Worm (Caenorhabditis elegans): Measurements from ENCODE around the gene str-155.

DNA sequence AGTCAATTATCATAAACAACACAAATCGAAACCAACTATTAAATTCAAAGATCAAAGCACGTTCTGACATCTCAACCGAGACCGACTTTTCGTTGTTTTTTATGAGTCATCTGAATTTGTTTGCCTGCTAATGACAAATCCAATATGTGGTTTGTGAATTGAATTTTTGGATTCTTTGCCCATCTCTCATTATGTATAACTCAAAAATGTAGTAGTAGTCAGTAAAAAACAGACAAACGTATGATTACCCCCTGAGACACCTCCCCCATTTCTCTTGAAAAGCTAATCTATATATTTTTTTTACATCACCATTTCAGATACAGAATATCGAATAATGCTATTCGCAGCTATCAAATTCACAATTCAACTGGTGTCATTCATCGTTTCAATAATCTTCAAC lies 30.0 kb downstream of the str-155 start, which contains the start of gene str-169:
- TF ChIP-seq tab-1 (GFP tag; IDR thresholded peaks at IDR 0.05) (no peak), cog-1 (tag; optimal IDR thresholded peaks at IDR 0.05) (no peak)

All from whole organism, midembryonic.